Fruit fly (Drosophila melanogaster) whole organism, embryonic: Measurements from ENCODE around the gene CG17996.

ENCODE experiments used
- Abd-B ChIP-seq: fragments of 200-800 bp; sonication (Bioruptor generic); optimal IDR thresholded peaks from 2 replicates; lab custom pipeline; 2018; ENCODE audit warnings: missing biosample characterization, mild to moderate bottlenecking, missing genetic modification characterization, moderate library complexity
- Atf6 ChIP-seq: fragments of 200-800 bp; sonication (Bioruptor generic); IDR thresholded peaks from 2 replicates; pipeline ENCODE4 v1.3.6; 2022; ENCODE audit warnings: missing biosample characterization, missing genetic modification characterization
- BtbVII ChIP-seq: fragments of 200-800 bp; sonication (Bioruptor generic); optimal IDR thresholded peaks from 3 replicates; lab custom pipeline; 2017; ENCODE audit warnings: missing biosample characterization, mild to moderate bottlenecking, missing genetic modification characterization
- CG1024 ChIP-seq: fragments of 200-800 bp; sonication (Bioruptor generic); IDR thresholded peaks from 2 replicates; pipeline ENCODE4 v1.3.6; 2022; ENCODE audit warnings: missing biosample characterization, missing genetic modification characterization
- CG10431 ChIP-seq: fragments of 200-800 bp; sonication (Bioruptor generic); optimal IDR thresholded peaks from 3 replicates; lab custom pipeline; 2018; ENCODE audit warnings: missing biosample characterization, mild to moderate bottlenecking, missing genetic modification characterization
- CG12155 ChIP-seq: fragments of 200-800 bp; sonication (Bioruptor generic); optimal IDR thresholded peaks from 3 replicates; lab custom pipeline; 2016; ENCODE audit warnings: missing biosample characterization, missing genetic modification characterization
- CG12236 ChIP-seq: fragments of 200-800 bp; sonication (Bioruptor generic); optimal IDR thresholded peaks from 2 replicates; lab custom pipeline; 2016; ENCODE audit warnings: missing biosample characterization, missing genetic modification characterization
- CG12659 ChIP-seq: fragments of 200-800 bp; sonication (Bioruptor generic); optimal IDR thresholded peaks from 3 replicates; lab custom pipeline; 2017; ENCODE audit warnings: mild to moderate bottlenecking, missing biosample characterization, missing genetic modification reagents, missing genetic modification characterization
- CG12942 ChIP-seq: fragments of 200-800 bp; sonication (Bioruptor generic); optimal IDR thresholded peaks from 3 replicates; lab custom pipeline; 2016; ENCODE audit warnings: missing biosample characterization, missing genetic modification characterization
- CG13123 ChIP-seq: fragments of 200-800 bp; sonication (Bioruptor generic); optimal IDR thresholded peaks from 2 replicates; lab custom pipeline; 2016; ENCODE audit warnings: missing biosample characterization, missing genetic modification characterization
- CG15073 ChIP-seq: fragments of 200-800 bp; sonication (Bioruptor generic); optimal IDR thresholded peaks from 2 replicates; lab custom pipeline; 2016; ENCODE audit warnings: missing biosample characterization, missing genetic modification characterization
- CG1529 ChIP-seq: fragments of 200-800 bp; sonication (Bioruptor generic); optimal IDR thresholded peaks from 3 replicates; lab custom pipeline; 2018; ENCODE audit warnings: missing biosample characterization, missing genetic modification characterization
- CG1832 ChIP-seq: fragments of 200-800 bp; sonication (Bioruptor generic); optimal IDR thresholded peaks from 2 replicates; lab custom pipeline; 2017; ENCODE audit warnings: missing biosample characterization, mild to moderate bottlenecking, missing genetic modification characterization, inconsistent platforms
- CG2120 ChIP-seq: fragments of 200-800 bp; sonication (Bioruptor generic); optimal IDR thresholded peaks from 3 replicates; lab custom pipeline; 2016; ENCODE audit warnings: missing biosample characterization, missing genetic modification characterization
- CG34224 ChIP-seq: fragments of 200-800 bp; sonication (Bioruptor generic); IDR thresholded peaks from 3 replicates; pipeline ENCODE4 v1.3.6; 2022; ENCODE audit warnings: missing biosample characterization, missing genetic modification characterization; ENCODE audit not compliant: partially characterized antibody
- CG6254 ChIP-seq: fragments of 200-800 bp; sonication (Bioruptor generic); optimal IDR thresholded peaks from 3 replicates; lab custom pipeline; 2017; ENCODE audit warnings: mild to moderate bottlenecking, missing biosample characterization, missing genetic modification reagents, missing genetic modification characterization
- Dp ChIP-seq: fragments of 200-800 bp; sonication (Bioruptor generic); optimal IDR thresholded peaks from 2 replicates; lab custom pipeline; 2018; ENCODE audit warnings: missing biosample characterization, mild to moderate bottlenecking, missing genetic modification characterization, moderate library complexity
- Fer1 ChIP-seq: fragments of 200-800 bp; sonication (Bioruptor generic); optimal IDR thresholded peaks from 2 replicates; lab custom pipeline; 2017; ENCODE audit warnings: missing biosample characterization, mild to moderate bottlenecking, missing genetic modification characterization
- H2.0 ChIP-seq: fragments of 200-800 bp; sonication (Bioruptor generic); IDR thresholded peaks from 2 replicates; pipeline ENCODE4 v1.3.6; 2022; ENCODE audit warnings: missing biosample characterization, missing genetic modification characterization
- Hmx ChIP-seq: fragments of 200-800 bp; sonication (Bioruptor generic); optimal IDR thresholded peaks from 2 replicates; lab custom pipeline; 2016; ENCODE audit warnings: missing biosample characterization, missing genetic modification characterization
- Jarid2 ChIP-seq: fragments of 200-800 bp; sonication (Bioruptor generic); optimal IDR thresholded peaks from 3 replicates; lab custom pipeline; 2017; ENCODE audit warnings: mild to moderate bottlenecking, missing biosample characterization, missing genetic modification reagents, missing genetic modification characterization
- MTF-1 ChIP-seq: fragments of 200-800 bp; sonication (Bioruptor generic); optimal IDR thresholded peaks from 2 replicates; lab custom pipeline; 2018; ENCODE audit warnings: missing biosample characterization, mild to moderate bottlenecking, missing genetic modification characterization, borderline replicate concordance
- Med ChIP-seq: fragments of 200-800 bp; sonication (Bioruptor generic); peaks from one replicate; lab custom pipeline; 2016; ENCODE audit warnings: missing biosample characterization, missing genetic modification characterization, mild to moderate bottlenecking, inconsistent platforms, moderate library complexity
- Mes4 ChIP-seq: fragments of 200-800 bp; sonication (Bioruptor generic); optimal IDR thresholded peaks from 2 replicates; lab custom pipeline; 2016; ENCODE audit warnings: missing biosample characterization, missing genetic modification characterization
- Side ChIP-seq: fragments of 200-800 bp; sonication (Bioruptor generic); optimal IDR thresholded peaks from 2 replicates; lab custom pipeline; 2016; ENCODE audit warnings: missing biosample characterization, missing genetic modification characterization
- Sox100B ChIP-seq: fragments of 200-800 bp; sonication (Bioruptor generic); optimal IDR thresholded peaks from 3 replicates; lab custom pipeline; 2018; ENCODE audit warnings: missing biosample characterization, mild to moderate bottlenecking, missing genetic modification characterization
- Vsx1 ChIP-seq: fragments of 200-800 bp; sonication (Bioruptor generic); optimal IDR thresholded peaks from 2 replicates; lab custom pipeline; 2017; ENCODE audit warnings: missing biosample characterization, mild to moderate bottlenecking, missing genetic modification characterization, missing genetic modification reagents
- ap ChIP-seq: fragments of 200-800 bp; sonication (Bioruptor generic); IDR thresholded peaks from 2 replicates; pipeline ENCODE4 v1.3.6; 2022; ENCODE audit warnings: missing biosample characterization, missing genetic modification characterization
- az2 ChIP-seq: fragments of 200-800 bp; sonication (Bioruptor generic); optimal IDR thresholded peaks from 3 replicates; lab custom pipeline; 2016; ENCODE audit warnings: missing biosample characterization, missing genetic modification characterization
- bcd ChIP-seq: fragments of 200-800 bp; sonication (Bioruptor generic); optimal IDR thresholded peaks from 2 replicates; lab custom pipeline; 2017; ENCODE audit warnings: missing biosample characterization, mild to moderate bottlenecking, missing genetic modification characterization
- cato ChIP-seq: fragments of 200-800 bp; sonication (Bioruptor generic); optimal IDR thresholded peaks from 2 replicates; lab custom pipeline; 2016; ENCODE audit warnings: missing biosample characterization, missing genetic modification characterization, borderline replicate concordance
- chif ChIP-seq, 2 experiments: fragments of 200-800 bp; sonication (Bioruptor generic); optimal IDR thresholded peaks; 3 replicates each; lab custom pipeline; 2016; ENCODE audit warnings: missing biosample characterization in 2 of 2, missing genetic modification characterization in 2 of 2
- crc ChIP-seq: fragments of 200-800 bp; sonication (Bioruptor generic); optimal IDR thresholded peaks from 2 replicates; lab custom pipeline; 2016; ENCODE audit warnings: missing biosample characterization, missing genetic modification characterization
- da ChIP-seq: fragments of 200-800 bp; sonication (Bioruptor generic); optimal IDR thresholded peaks from 2 replicates; lab custom pipeline; 2016; ENCODE audit warnings: missing biosample characterization, missing genetic modification characterization
- eve ChIP-seq, 2 experiments: fragments of >200 bp; optimal IDR thresholded peaks; 2 replicates each; lab custom pipeline; 2017; ENCODE audit warnings: missing biosample characterization in 2 of 2, missing genetic modification characterization in 2 of 2
- fd3F ChIP-seq: fragments of 200-800 bp; sonication (Bioruptor generic); optimal IDR thresholded peaks from 2 replicates; lab custom pipeline; 2018; ENCODE audit warnings: missing biosample characterization, mild to moderate bottlenecking, missing genetic modification characterization, moderate library complexity
- fru ChIP-seq: fragments of >200 bp; optimal IDR thresholded peaks from 2 replicates; lab custom pipeline; 2017
- fu2 ChIP-seq: fragments of 200-800 bp; sonication (Bioruptor generic); optimal IDR thresholded peaks from 2 replicates; lab custom pipeline; 2016; ENCODE audit warnings: missing biosample characterization, missing genetic modification characterization
- gcm ChIP-seq: fragments of 200-800 bp; sonication (Bioruptor generic); optimal IDR thresholded peaks from 2 replicates; lab custom pipeline; 2019; ENCODE audit warnings: missing biosample characterization, mild to moderate bottlenecking, missing genetic modification characterization, moderate library complexity
- grn ChIP-seq: fragments of 200-800 bp; sonication (Bioruptor generic); optimal IDR thresholded peaks from 3 replicates; lab custom pipeline; 2017; ENCODE audit warnings: missing biosample characterization, missing genetic modification characterization
- kay ChIP-seq: fragments of 200-800 bp; sonication (Bioruptor generic); optimal IDR thresholded peaks from 2 replicates; lab custom pipeline; 2016; ENCODE audit warnings: missing biosample characterization, missing genetic modification characterization
- lilli ChIP-seq: fragments of 200-800 bp; sonication (Bioruptor generic); optimal IDR thresholded peaks from 3 replicates; lab custom pipeline; 2016; ENCODE audit warnings: missing biosample characterization, missing genetic modification characterization
- maf-S ChIP-seq: fragments of 200-800 bp; sonication (Bioruptor generic); optimal IDR thresholded peaks from 2 replicates; lab custom pipeline; 2016; ENCODE audit warnings: missing biosample characterization, missing genetic modification characterization
- peb ChIP-seq: fragments of 200-800 bp; sonication (Bioruptor generic); IDR thresholded peaks from 2 replicates; pipeline ENCODE4 v1.3.6; 2022; ENCODE audit warnings: missing biosample characterization, missing genetic modification characterization
- pho ChIP-seq: fragments of 200-800 bp; sonication (Bioruptor generic); optimal IDR thresholded peaks from 2 replicates; lab custom pipeline; 2016; ENCODE audit warnings: missing biosample characterization, missing genetic modification characterization
- ranshi ChIP-seq: fragments of 200-800 bp; sonication (Bioruptor generic); IDR thresholded peaks from 2 replicates; pipeline ENCODE4 v1.3.6; 2022; ENCODE audit warnings: missing biosample characterization, missing genetic modification characterization
- tap ChIP-seq: fragments of 200-800 bp; optimal IDR thresholded peaks from 3 replicates; lab custom pipeline; 2019; ENCODE audit warnings: missing biosample characterization, mild to moderate bottlenecking, missing genetic modification characterization, moderate library complexity
- tup ChIP-seq: fragments of 200-800 bp; sonication (Bioruptor generic); optimal IDR thresholded peaks from 2 replicates; lab custom pipeline; 2016; ENCODE audit warnings: missing biosample characterization, mild to moderate bottlenecking, missing genetic modification characterization, moderate library complexity
- tx ChIP-seq: fragments of 200-800 bp; sonication (Bioruptor generic); optimal IDR thresholded peaks from 2 replicates; lab custom pipeline; 2016; ENCODE audit warnings: missing biosample characterization, missing genetic modification characterization
- wor ChIP-seq: fragments of 200-800 bp; sonication (Bioruptor generic); IDR thresholded peaks from 2 replicates; pipeline ENCODE4 v1.3.6; 2022; ENCODE audit warnings: missing biosample characterization, missing genetic modification characterization
- zen2 ChIP-seq: fragments of 200-800 bp; sonication (Bioruptor generic); IDR thresholded peaks from 3 replicates; pipeline ENCODE4 v1.3.6; 2022; ENCODE audit warnings: missing biosample characterization, missing genetic modification characterization; ENCODE audit not compliant: partially characterized antibody
- zfh2 ChIP-seq: fragments of 200-800 bp; sonication (Bioruptor generic); optimal IDR thresholded peaks from 2 replicates; lab custom pipeline; 2016; ENCODE audit warnings: missing biosample characterization, missing genetic modification characterization

Gene CG17996

dm6 chr2L:16709693-16710092, 21.1 kb downstream of the CG17996 start (continued):
- no peak for TF ChIP-seq Side (GFP tag; lab: Kevin White, UChicago)
- peak; percentile 3 for TF ChIP-seq Sox100B (GFP tag; lab: Kevin White, UChicago)
- no peak for TF ChIP-seq Fer1 (GFP tag; lab: Kevin White, UChicago)
- peak in 1 of 2 experiments; percentile 28 for TF ChIP-seq chif (GFP tag; optimal IDR thresholded peaks at IDR 0.05; lab: Kevin White, UChicago)
- TF ChIP-seq CG2120 (GFP tag; lab: Kevin White, UChicago): peak; percentile 39
- TF ChIP-seq grn (GFP tag; lab: Kevin White, UChicago): peak; percentile 71
- TF ChIP-seq tap (tag; lab: Kevin White, UChicago): no peak
- TF ChIP-seq gcm (GFP tag; lab: Kevin White, UChicago): peak; percentile 71
- peak; percentile 30 for TF ChIP-seq cato (GFP tag; lab: Kevin White, UChicago)
- no peak for TF ChIP-seq BtbVII (GFP tag; lab: Kevin White, UChicago)
- no peak for TF ChIP-seq bcd (GFP tag; lab: Kevin White, UChicago)
- TF ChIP-seq pho (GFP tag; lab: Kevin White, UChicago): no peak
- peak in 1 of 2 experiments; percentile 84 for TF ChIP-seq eve (GFP tag; optimal IDR thresholded peaks at IDR 0.05; lab: Kevin White, UChicago)
- TF ChIP-seq Vsx1: peak; percentile 46
- no peak for TF ChIP-seq CG34224 (GFP tag; lab: Robert Waterston, UW)
- TF ChIP-seq ap: peak; percentile 63
- TF ChIP-seq kay: peak; percentile 55
- no peak for TF ChIP-seq tx
- TF ChIP-seq Jarid2 (GFP tag; lab: Kevin White, UChicago): no peak
- no peak for TF ChIP-seq MTF-1 (GFP tag; lab: Kevin White, UChicago)
- TF ChIP-seq ranshi: peak; percentile 87
- peak; percentile 80 for TF ChIP-seq H2.0 (GFP tag; lab: Robert Waterston, UW)
- TF ChIP-seq CG10431: no peak
- peak; percentile 47 for TF ChIP-seq Med
- peak; percentile 65 for TF ChIP-seq CG12659 (GFP tag; lab: Kevin White, UChicago)
- no peak for TF ChIP-seq maf-S (GFP tag; lab: Kevin White, UChicago)
- TF ChIP-seq fd3F (GFP tag; lab: Kevin White, UChicago): peak; percentile 51
- no peak for TF ChIP-seq da (GFP tag; lab: Kevin White, UChicago)
- peak; percentile 36 for TF ChIP-seq lilli (GFP tag; lab: Kevin White, UChicago)
- no peak for TF ChIP-seq Hmx
- peak; percentile 44 for TF ChIP-seq CG12942 (GFP tag; lab: Kevin White, UChicago)
- TF ChIP-seq CG15073 (GFP tag; lab: Kevin White, UChicago): no peak
- TF ChIP-seq zen2 (GFP tag; lab: Robert Waterston, UW): no peak
- TF ChIP-seq wor (GFP tag; lab: Robert Waterston, UW): peak; percentile 61
- TF ChIP-seq CG6254: no peak
- TF ChIP-seq Mes4: no peak
- TF ChIP-seq crc (GFP tag; lab: Kevin White, UChicago): no peak
- no peak for TF ChIP-seq Dp (GFP tag; lab: Kevin White, UChicago)
- TF ChIP-seq az2 (GFP tag; lab: Kevin White, UChicago): peak; percentile 66
- no peak for TF ChIP-seq tup (GFP tag; lab: Kevin White, UChicago)
- TF ChIP-seq CG1024: peak; percentile 66
- TF ChIP-seq fru: no peak
- TF ChIP-seq fu2 (GFP tag; lab: Kevin White, UChicago): no peak
- TF ChIP-seq CG12155: peak; percentile 31
- peak; percentile 65 for TF ChIP-seq Abd-B (GFP tag; lab: Kevin White, UChicago)
- TF ChIP-seq zfh2 (GFP tag; lab: Kevin White, UChicago): no peak
- no peak for TF ChIP-seq peb
- TF ChIP-seq CG13123 (GFP tag; lab: Kevin White, UChicago): no peak
- no peak for TF ChIP-seq CG12236
- peak; percentile 49 for TF ChIP-seq CG1529 (GFP tag; lab: Kevin White, UChicago)
- no peak for TF ChIP-seq CG1832
- peak; percentile 79 for TF ChIP-seq Atf6
